Worm (Caenorhabditis elegans) whole organism, mixed stage, embryonic: ENCODE results near the gene str-178.

Source experiments
- lsy-2 ChIP-seq: fragments of 150-350 bp; optimal IDR thresholded peaks from 2 replicates; lab custom pipeline; 2014; ENCODE audit warnings: missing biosample characterization, missing genetic modification characterization
- nhr-12 ChIP-seq: fragments of 150-350 bp; optimal IDR thresholded peaks from 2 replicates; lab custom pipeline; 2014; ENCODE audit warnings: missing biosample characterization, missing genetic modification characterization
- nhr-28 ChIP-seq: fragments of 150-350 bp; optimal IDR thresholded peaks from 2 replicates; lab custom pipeline; 2014; ENCODE audit warnings: missing biosample characterization, missing genetic modification characterization
- pha-4 ChIP-seq: fragments of 150-350 bp; optimal IDR thresholded peaks from 2 replicates; lab custom pipeline; 2018; ENCODE audit warnings: missing biosample characterization, missing genetic modification reagents, missing genetic modification characterization
- snpc-4 ChIP-seq: fragments of 150-350 bp; optimal IDR thresholded peaks from 2 replicates; lab custom pipeline; 2014; ENCODE audit warnings: missing biosample characterization, missing genetic modification characterization

- TF ChIP-seq nhr-12 (tag; lab: Kevin White, UChicago) (no peak), pha-4 (tag; lab: Kevin White, UChicago) (no peak), lsy-2 (tag; lab: Kevin White, UChicago) (no peak), snpc-4 (no peak), nhr-28 (tag; lab: Kevin White, UChicago) (no peak)
Observed at ce11 chrV:12679292-12679691, 37.1 kb downstream of the str-178 start.
